Fruit fly (Drosophila melanogaster) whole organism: ENCODE data around the gene Lamp1.

ENCODE experiments used
- CG8478 ChIP-seq: fragments of >200 bp; optimal IDR thresholded peaks from 2 replicates; lab custom pipeline; 2018; ENCODE audit warnings: inconsistent platforms
- Dll ChIP-seq: fragments of >200 bp; optimal IDR thresholded peaks from 2 replicates; lab custom pipeline; 2017
- EcR ChIP-seq, 2 experiments: fragments of >200 bp; optimal IDR thresholded peaks; 2 replicates each; lab custom pipeline; 2017; ENCODE audit warnings: missing biosample characterization in 2 of 2, missing genetic modification characterization in 2 of 2, missing genetic modification reagents in 2 of 2
- pan ChIP-seq: fragments of >200 bp; optimal IDR thresholded peaks from 2 replicates; lab custom pipeline; 2017
- psq ChIP-seq: fragments of >200 bp; optimal IDR thresholded peaks from 2 replicates; lab custom pipeline; 2017
- usp ChIP-seq: fragments of >200 bp; optimal IDR thresholded peaks from 2 replicates; lab custom pipeline; 2017; ENCODE audit warnings: missing biosample characterization, missing genetic modification characterization, mixed read lengths

The Lamp1 gene

dm6 chr2L:21624472-21624787 lies 51.2 kb downstream of the Lamp1 start:
- no peak for TF ChIP-seq psq
- TF ChIP-seq EcR (GFP tag; optimal IDR thresholded peaks at IDR 0.05; lab: Kevin White, UChicago): no peak
- no peak for TF ChIP-seq Dll (lab: Kevin White, UChicago)
- no peak for TF ChIP-seq usp (GFP tag; lab: Kevin White, UChicago)
- TF ChIP-seq CG8478 (lab: Kevin White, UChicago): no peak
- no peak for TF ChIP-seq pan (lab: Kevin White, UChicago)
